Worm (Caenorhabditis elegans): ENCODE measurements around the gene prp-9.
A peak's percentile ranks its signal among the peaks of the same experiment; 100 is the strongest.

prp-9 gene

DNA sequence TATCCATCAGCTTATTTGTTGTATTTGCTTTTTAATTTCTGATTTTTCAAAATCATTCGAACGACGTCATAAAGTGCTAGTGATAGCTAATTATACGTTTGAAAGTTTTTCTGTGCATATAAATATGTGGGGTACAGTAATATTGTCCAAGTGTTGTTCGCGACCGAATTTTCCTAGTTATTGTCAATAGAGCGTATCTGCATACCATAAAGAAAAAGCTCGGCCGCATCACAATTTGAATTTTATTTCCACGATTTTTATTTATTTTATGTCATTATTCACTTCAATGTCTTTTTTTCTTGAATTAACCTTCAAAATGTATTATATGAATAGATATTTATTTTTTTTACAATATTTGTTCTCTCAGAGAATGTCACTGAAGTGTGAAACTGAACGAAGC is 8.4 kb downstream of the prp-9 start, which contains the start of gene rnh-2 (continued):
- peak; percentile 52 for TF ChIP-seq ref-2 (tag; optimal IDR thresholded peaks at IDR 0.05)
- peak; percentile 76 for TF ChIP-seq tbx-2 (tag; optimal IDR thresholded peaks at IDR 0.05)
- TF ChIP-seq ets-4 (tag; optimal IDR thresholded peaks at IDR 0.05), result peak; percentile 48
- no peak for TF ChIP-seq T23F11.4 (GFP tag; optimal IDR thresholded peaks at IDR 0.05)
- peak; percentile 74 for TF ChIP-seq C08G9.2 (tag; optimal IDR thresholded peaks at IDR 0.05)
- TF ChIP-seq nhr-11 (tag; optimal IDR thresholded peaks at IDR 0.05), result no peak
- peak; percentile 37 for TF ChIP-seq hlh-8 (tag; optimal IDR thresholded peaks at IDR 0.05)
- peak; percentile 39 for TF ChIP-seq ceh-14 (tag; optimal IDR thresholded peaks at IDR 0.05)
- no peak for TF ChIP-seq ceh-45 (GFP tag; IDR thresholded peaks at IDR 0.05)
- peak; percentile 80 for TF ChIP-seq ceh-2 (tag; optimal IDR thresholded peaks at IDR 0.05)
- TF ChIP-seq ceh-6 (GFP tag; optimal IDR thresholded peaks at IDR 0.05), result no peak
- peak; percentile 29 for TF ChIP-seq unc-42 (tag; optimal IDR thresholded peaks at IDR 0.05)

DNA sequence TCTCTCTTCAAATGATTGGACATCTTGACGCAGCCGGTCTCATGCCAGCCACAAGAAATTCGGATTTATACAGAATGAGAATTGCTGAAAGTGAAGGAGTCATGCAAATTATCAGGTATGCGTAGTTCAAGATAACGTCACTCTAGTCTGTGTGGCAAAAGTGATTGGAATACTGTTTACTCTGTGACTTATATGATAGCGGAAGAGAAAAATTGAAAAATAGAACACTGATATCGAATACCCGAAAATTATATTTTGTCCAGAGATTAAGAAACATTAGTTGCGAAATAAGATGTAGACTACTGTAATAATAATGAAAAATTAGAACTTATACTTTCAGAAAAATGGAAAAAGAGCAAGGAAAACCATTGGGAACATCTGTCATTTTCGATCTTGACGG is 9.7 kb downstream of the prp-9 start:
- TF ChIP-seq fkh-10 (GFP tag; optimal IDR thresholded peaks at IDR 0.05) (no peak), ceh-45 (GFP tag; IDR thresholded peaks at IDR 0.05) (no peak), sox-2 (GFP tag; IDR thresholded peaks at IDR 0.05) (no peak), ceh-48 (tag; optimal IDR thresholded peaks at IDR 0.05) (no peak), elt-2 (tag; optimal IDR thresholded peaks at IDR 0.05) (peak; percentile 80), rnt-1 (tag; optimal IDR thresholded peaks at IDR 0.05) (no peak), sox-4 (tag; optimal IDR thresholded peaks at IDR 0.05) (no peak), C08G9.2 (tag; optimal IDR thresholded peaks at IDR 0.05) (no peak)

DNA sequence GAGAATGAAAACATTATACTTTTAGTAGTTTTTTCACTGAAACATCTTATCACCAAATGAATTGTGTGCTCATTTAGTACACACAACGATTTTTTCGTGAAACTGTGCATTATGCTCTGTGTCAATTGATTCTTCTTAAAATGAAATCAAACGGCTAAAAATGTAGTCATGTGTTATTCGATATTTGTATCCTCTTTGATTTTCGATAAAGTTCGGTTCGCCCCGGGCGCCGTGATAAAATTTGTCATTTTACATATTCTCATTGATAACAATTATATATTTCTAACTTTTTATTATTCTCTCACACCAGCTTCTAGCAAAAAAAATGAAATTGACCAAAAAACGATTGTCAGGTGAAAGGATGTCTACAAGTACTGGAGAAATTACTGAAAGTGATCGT is 10.5 kb downstream of the prp-9 start, which contains the start of gene ctg-2:
Gene ctg-2, plus strand, starts transcription at position 326 of the 400 bp plus-strand sequence.
- no peak for TF ChIP-seq pax-1 (tag; optimal IDR thresholded peaks at IDR 0.05)
- TF ChIP-seq unc-55 (GFP tag; optimal IDR thresholded peaks at IDR 0.05), result no peak
- TF ChIP-seq fkh-10 (GFP tag; optimal IDR thresholded peaks at IDR 0.05), result no peak
- TF ChIP-seq C08G9.2 (tag; optimal IDR thresholded peaks at IDR 0.05), result no peak
- no peak for TF ChIP-seq pqm-1 (tag; optimal IDR thresholded peaks at IDR 0.05)

DNA sequence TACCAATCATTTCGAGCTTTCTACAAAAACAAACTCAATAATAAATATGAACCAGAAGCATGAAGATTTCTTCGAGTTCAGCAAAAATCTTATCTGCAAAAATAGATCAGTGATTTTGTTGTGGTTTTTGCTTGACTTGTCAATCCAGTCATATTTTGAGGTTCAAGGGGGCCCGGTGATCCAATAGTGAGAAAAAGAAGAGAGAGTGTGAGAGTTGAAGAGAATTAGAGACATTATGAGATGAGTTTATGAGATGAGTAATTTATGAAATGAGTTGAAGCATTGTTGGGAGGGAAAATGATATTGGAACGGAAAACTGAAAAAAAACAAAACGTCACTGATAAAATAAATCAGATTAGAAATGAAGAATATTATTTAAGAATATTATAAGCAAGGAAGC is 16.2 kb downstream of the prp-9 start, which contains the start of gene T13H5.1:
Gene T13H5.1, minus strand, starts transcription at position 101 of the 400 bp plus-strand sequence.
- TF ChIP-seq unc-55 (GFP tag; optimal IDR thresholded peaks at IDR 0.05) (no peak), ceh-31 (tag; optimal IDR thresholded peaks at IDR 0.05) (no peak), ets-4 (tag; optimal IDR thresholded peaks at IDR 0.05) (no peak), ceh-48 (tag; optimal IDR thresholded peaks at IDR 0.05) (no peak), pag-3 (tag; optimal IDR thresholded peaks at IDR 0.05; ENCODE audit: borderline replicate concordance) (no peak)

DNA sequence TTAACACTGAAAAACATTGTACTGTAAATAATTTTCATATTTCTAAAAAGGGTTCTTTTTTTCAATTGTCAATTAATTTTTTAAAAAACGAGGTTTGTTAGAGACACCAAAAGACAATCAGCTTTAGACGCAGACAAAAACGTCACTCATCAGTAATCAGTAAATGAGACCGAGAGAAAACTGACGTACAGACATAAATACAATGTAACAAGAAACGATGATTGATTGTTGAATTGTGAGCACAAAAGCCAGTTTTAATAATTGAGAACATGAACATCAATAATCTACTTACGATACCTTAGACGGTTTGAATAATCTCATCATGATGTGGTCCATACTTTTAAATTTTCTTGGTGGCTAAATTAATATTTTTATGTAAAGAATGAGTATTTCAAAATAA is 18.4 kb downstream of the prp-9 start:
- TF ChIP-seq pha-4 (tag; optimal IDR thresholded peaks at IDR 0.05), result no peak
- no peak for TF ChIP-seq fkh-10 (GFP tag; optimal IDR thresholded peaks at IDR 0.05)
- no peak for TF ChIP-seq ceh-31 (tag; optimal IDR thresholded peaks at IDR 0.05)
- no peak for TF ChIP-seq ceh-18 (tag; optimal IDR thresholded peaks at IDR 0.05)
- no peak for TF ChIP-seq unc-42 (tag; optimal IDR thresholded peaks at IDR 0.05)
- no peak for TF ChIP-seq che-1 (tag; optimal IDR thresholded peaks at IDR 0.05)
- TF ChIP-seq nhr-11 (tag; optimal IDR thresholded peaks at IDR 0.05), result no peak
- no peak for TF ChIP-seq pros-1 (tag; optimal IDR thresholded peaks at IDR 0.05)
- TF ChIP-seq ttx-3 (tag; optimal IDR thresholded peaks at IDR 0.05), result no peak
- TF ChIP-seq pha-2 (tag; optimal IDR thresholded peaks at IDR 0.05), result no peak
- no peak for TF ChIP-seq ceh-14 (tag; optimal IDR thresholded peaks at IDR 0.05)
- no peak for TF ChIP-seq sox-4 (tag; optimal IDR thresholded peaks at IDR 0.05)
- TF ChIP-seq C38D4.7 (GFP tag; optimal IDR thresholded peaks at IDR 0.05), result no peak
- no peak for TF ChIP-seq F13H6.1 (tag; optimal IDR thresholded peaks at IDR 0.05)

DNA sequence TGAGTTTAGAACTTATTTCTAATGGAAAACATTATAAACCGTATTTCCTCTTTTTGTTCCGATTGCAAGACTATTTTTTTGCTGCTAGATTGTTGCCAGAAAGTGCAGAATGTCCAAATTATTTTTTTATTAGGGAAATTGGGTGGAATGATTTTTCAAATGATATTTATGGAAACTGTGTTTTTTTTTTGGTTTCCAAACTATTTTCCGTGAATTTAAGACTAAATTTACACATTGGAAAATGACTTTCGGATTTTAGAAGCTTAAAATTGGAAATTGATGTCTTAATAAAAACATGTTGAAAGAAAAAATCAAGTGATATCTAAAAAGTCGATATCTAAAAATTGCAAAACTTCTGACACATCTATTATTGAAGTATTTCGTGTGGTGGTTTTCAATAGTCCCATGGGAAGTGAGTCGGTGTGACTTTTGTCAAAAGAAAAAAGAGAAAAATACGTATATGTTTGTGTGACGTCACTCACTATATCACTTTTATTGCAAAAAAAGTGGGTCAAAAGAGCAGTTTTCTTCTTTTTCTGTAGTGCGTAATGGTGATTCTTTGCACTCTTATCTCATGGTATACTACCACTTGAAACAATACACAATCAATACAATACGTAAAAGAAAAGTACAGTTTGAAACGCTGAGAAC is 21.0 kb downstream of the prp-9 start:
- TF ChIP-seq ceh-31 (tag; optimal IDR thresholded peaks at IDR 0.05) (no peak), K02D7.2 (tag; optimal IDR thresholded peaks at IDR 0.05) (no peak), pha-4 (tag; optimal IDR thresholded peaks at IDR 0.05) (no peak), pha-2 (tag; optimal IDR thresholded peaks at IDR 0.05) (no peak), odd-2 (tag; optimal IDR thresholded peaks at IDR 0.05) (no peak), fkh-6 (tag; optimal IDR thresholded peaks at IDR 0.05) (no peak), unc-42 (tag; optimal IDR thresholded peaks at IDR 0.05) (no peak), unc-86 (tag; optimal IDR thresholded peaks at IDR 0.05) (no peak), tbx-7 (tag; optimal IDR thresholded peaks at IDR 0.05) (no peak), elt-4 (tag; optimal IDR thresholded peaks at IDR 0.05) (no peak), hlh-13 (GFP tag; optimal IDR thresholded peaks at IDR 0.05) (no peak), mec-3 (tag; optimal IDR thresholded peaks at IDR 0.05; ENCODE audit: borderline replicate concordance) (no peak), ama-1 (optimal IDR thresholded peaks at IDR 0.05) (no peak), F13H6.1 (tag; optimal IDR thresholded peaks at IDR 0.05) (no peak), hlh-8 (tag; optimal IDR thresholded peaks at IDR 0.05) (no peak), fax-1 (tag; optimal IDR thresholded peaks at IDR 0.05) (no peak), ceh-18 (tag; optimal IDR thresholded peaks at IDR 0.05) (no peak)
